Fruit fly (Drosophila melanogaster) whole organism, pupa: ENCODE results near the gene DCTN5-p25.

ENCODE experiments used
- CG10348 ChIP-seq: fragments of 200-800 bp; sonication (Bioruptor generic); IDR thresholded peaks from 2 replicates; pipeline ENCODE4 v1.3.6; 2022; ENCODE audit warnings: missing biosample characterization, missing genetic modification characterization
- CG12605 ChIP-seq: fragments of 200-800 bp; sonication (Bioruptor generic); IDR thresholded peaks from 2 replicates; pipeline ENCODE4 v1.3.6; 2022; ENCODE audit warnings: missing biosample characterization, missing genetic modification characterization
- CG13204 ChIP-seq: fragments of 200-800 bp; sonication (Bioruptor generic); optimal IDR thresholded peaks from 2 replicates; lab custom pipeline; 2018; ENCODE audit warnings: missing biosample characterization, mild to moderate bottlenecking, missing genetic modification characterization, moderate library complexity
- CG14655 ChIP-seq: fragments of 200-800 bp; sonication (Bioruptor generic); optimal IDR thresholded peaks from 3 replicates; lab custom pipeline; 2017; ENCODE audit warnings: mild to moderate bottlenecking, missing biosample characterization, missing genetic modification reagents, missing genetic modification characterization
- CG15710 ChIP-seq: fragments of 200-800 bp; sonication (Bioruptor generic); optimal IDR thresholded peaks from 2 replicates; lab custom pipeline; 2018; ENCODE audit warnings: missing biosample characterization, mild to moderate bottlenecking, missing genetic modification characterization, moderate library complexity
- CG17806 ChIP-seq: fragments of 200-800 bp; sonication (Bioruptor generic); optimal IDR thresholded peaks from 2 replicates; lab custom pipeline; 2018; ENCODE audit warnings: missing biosample characterization, mild to moderate bottlenecking, missing genetic modification characterization, moderate library complexity
- CG32121 ChIP-seq: fragments of 200-800 bp; sonication (Bioruptor generic); IDR thresholded peaks from 2 replicates; pipeline ENCODE4 v1.3.6; 2022; ENCODE audit warnings: missing biosample characterization, missing genetic modification characterization
- CG34367 ChIP-seq: fragments of 200-800 bp; sonication (Bioruptor generic); optimal IDR thresholded peaks from 2 replicates; lab custom pipeline; 2018; ENCODE audit warnings: missing biosample characterization, mild to moderate bottlenecking, missing genetic modification characterization
- CG4496 ChIP-seq: fragments of 200-800 bp; sonication (Bioruptor generic); IDR thresholded peaks from 3 replicates; pipeline ENCODE4 v1.3.6; 2022; ENCODE audit warnings: missing biosample characterization, missing genetic modification characterization
- CG8159 ChIP-seq: fragments of 200-800 bp; sonication (Bioruptor generic); optimal IDR thresholded peaks from 3 replicates; lab custom pipeline; 2018; ENCODE audit warnings: missing biosample characterization, mild to moderate bottlenecking, missing genetic modification characterization, moderate library complexity
- CG8301 ChIP-seq: fragments of 200-800 bp; sonication (Bioruptor generic); optimal IDR thresholded peaks from 2 replicates; lab custom pipeline; 2018; ENCODE audit warnings: missing biosample characterization, mild to moderate bottlenecking, missing genetic modification characterization
- CG9948 ChIP-seq: fragments of 200-800 bp; sonication (Bioruptor generic); optimal IDR thresholded peaks from 2 replicates; lab custom pipeline; 2018; ENCODE audit warnings: missing biosample characterization, mild to moderate bottlenecking, missing genetic modification characterization, moderate library complexity
- D1 ChIP-seq: fragments of 200-800 bp; sonication (Bioruptor generic); optimal IDR thresholded peaks from 2 replicates; lab custom pipeline; 2018; ENCODE audit warnings: missing biosample characterization, mild to moderate bottlenecking, missing genetic modification characterization, moderate library complexity
- EcR ChIP-seq: fragments of 200-800 bp; sonication (Bioruptor generic); optimal IDR thresholded peaks from 3 replicates; lab custom pipeline; 2019; ENCODE audit warnings: missing biosample characterization, missing genetic modification characterization, mild to moderate bottlenecking, moderate library complexity, missing genetic modification reagents
- Ets98B ChIP-seq: fragments of 200-800 bp; sonication (Bioruptor generic); IDR thresholded peaks from 2 replicates; pipeline ENCODE4 v1.3.6; 2022; ENCODE audit warnings: missing biosample characterization, missing genetic modification characterization
- Pif1A ChIP-seq: fragments of 200-800 bp; sonication (Bioruptor generic); optimal IDR thresholded peaks from 3 replicates; lab custom pipeline; 2016; ENCODE audit warnings: missing biosample characterization, missing genetic modification characterization
- Pif1B ChIP-seq: fragments of 200-800 bp; sonication (Bioruptor generic); optimal IDR thresholded peaks from 3 replicates; lab custom pipeline; 2016; ENCODE audit warnings: missing biosample characterization, missing genetic modification characterization
- Snoo ChIP-seq: fragments of 200-800 bp; sonication (Bioruptor generic); optimal IDR thresholded peaks from 3 replicates; lab custom pipeline; 2017; ENCODE audit warnings: missing biosample characterization, mild to moderate bottlenecking, missing genetic modification characterization, inconsistent platforms
- fd96Ca ChIP-seq: fragments of 200-800 bp; sonication (Bioruptor generic); IDR thresholded peaks from 3 replicates; pipeline ENCODE4 v1.3.6; 2022; ENCODE audit warnings: missing biosample characterization, missing genetic modification characterization
- gl ChIP-seq: fragments of 200-800 bp; sonication (Bioruptor generic); optimal IDR thresholded peaks from 2 replicates; lab custom pipeline; 2018; ENCODE audit warnings: missing biosample characterization, mild to moderate bottlenecking, missing genetic modification characterization
- rn ChIP-seq: fragments of 200-800 bp; sonication (Bioruptor generic); IDR thresholded peaks from 2 replicates; pipeline ENCODE4 v1.3.6; 2022; ENCODE audit warnings: missing biosample characterization, missing genetic modification characterization

DCTN5-p25 gene

dm6 chr2L:15005505-15005904 is at the start of gene DCTN5-p25:
DCTN5-p25 (plus strand) TSS chr2L:15005733.
- TF ChIP-seq CG10348 (GFP tag; lab: Robert Waterston, UW) (no peak), EcR (GFP tag; lab: Kevin White, UChicago) (no peak)

dm6 chr2L:14972133-14972532 is 33.4 kb upstream of the DCTN5-p25 start, which contains the start of gene side-II:
side-II (minus strand) TSS chr2L:14972300.
- no peak for TF ChIP-seq D1 (tag; lab: Kevin White, UChicago)
- TF ChIP-seq Ets98B (GFP tag; lab: Robert Waterston, UW): no peak
- TF ChIP-seq CG17806 (tag; lab: Kevin White, UChicago): no peak
- TF ChIP-seq rn (GFP tag; lab: Robert Waterston, UW): 0 out of 2 replicates have a peak, but pooled peaks have one; percentile 9
- TF ChIP-seq CG4496 (GFP tag; lab: Robert Waterston, UW): peak; percentile 62

dm6 chr2L:14972836-14973235 is 32.7 kb upstream of the DCTN5-p25 start:
- TF ChIP-seq CG34367 (tag; lab: Kevin White, UChicago) (no peak), CG4496 (GFP tag; lab: Robert Waterston, UW) (no peak), Snoo (no peak), gl (tag; lab: Kevin White, UChicago) (no peak), D1 (tag; lab: Kevin White, UChicago) (no peak), Pif1A (GFP tag; lab: Kevin White, UChicago) (no peak), CG13204 (GFP tag; lab: Kevin White, UChicago) (no peak), Ets98B (GFP tag; lab: Robert Waterston, UW) (no peak), CG9948 (tag; lab: Kevin White, UChicago) (no peak), CG8159 (tag; lab: Kevin White, UChicago) (no peak), EcR (GFP tag; lab: Kevin White, UChicago) (no peak), CG32121 (no peak), CG8301 (tag; lab: Kevin White, UChicago) (no peak), fd96Ca (GFP tag; lab: Robert Waterston, UW) (no peak), CG12605 (GFP tag; lab: Robert Waterston, UW) (no peak)

- TF ChIP-seq gl (tag; lab: Kevin White, UChicago) (no peak), CG13204 (GFP tag; lab: Kevin White, UChicago) (no peak)
These were observed 12.6 kb upstream of the DCTN5-p25 start for dm6 chr2L:14992889-14993288.

- peak; percentile 47 for TF ChIP-seq CG34367 (tag; lab: Kevin White, UChicago)
- peak; percentile 26; the same call in 1 of the 3 replicates for TF ChIP-seq CG4496 (GFP tag; lab: Robert Waterston, UW)
- no peak for TF ChIP-seq Ets98B (GFP tag; lab: Robert Waterston, UW)
- TF ChIP-seq CG8159 (tag; lab: Kevin White, UChicago): peak; percentile 74
- TF ChIP-seq rn (GFP tag; lab: Robert Waterston, UW): no peak
- peak; percentile 39 for TF ChIP-seq CG17806 (tag; lab: Kevin White, UChicago)
- TF ChIP-seq Snoo: no peak
- TF ChIP-seq gl (tag; lab: Kevin White, UChicago): no peak
- TF ChIP-seq CG14655 (GFP tag; lab: Kevin White, UChicago): peak; percentile 17
- no peak for TF ChIP-seq CG13204 (GFP tag; lab: Kevin White, UChicago)
- no peak for TF ChIP-seq fd96Ca (GFP tag; lab: Robert Waterston, UW)
- TF ChIP-seq CG15710: peak; percentile 73
- TF ChIP-seq CG9948 (tag; lab: Kevin White, UChicago): peak; percentile 62
- TF ChIP-seq Pif1B (GFP tag; lab: Kevin White, UChicago): peak; percentile 15
- TF ChIP-seq, all 21 proteins: peak for 8
These were observed 10.6 kb upstream of the DCTN5-p25 start for dm6 chr2L:14994834-14995506.

dm6 chr2L:14995594-14996463 is 9.7 kb upstream of the DCTN5-p25 start:
- TF ChIP-seq fd96Ca (GFP tag; lab: Robert Waterston, UW) (peak; percentile 90), gl (tag; lab: Kevin White, UChicago) (peak; percentile 90), EcR (GFP tag; lab: Kevin White, UChicago) (peak; percentile 82), CG15710 (peak; percentile 98), Snoo (peak; percentile 85), CG34367 (tag; lab: Kevin White, UChicago) (peak; percentile 94), CG12605 (GFP tag; lab: Robert Waterston, UW) (peak; percentile 89), Pif1A (GFP tag; lab: Kevin White, UChicago) (peak; percentile 88), rn (GFP tag; lab: Robert Waterston, UW) (peak; percentile 91), CG8301 (tag; lab: Kevin White, UChicago) (peak; percentile 91), D1 (tag; lab: Kevin White, UChicago) (peak; percentile 96), Ets98B (GFP tag; lab: Robert Waterston, UW) (peak; percentile 91), CG4496 (GFP tag; lab: Robert Waterston, UW) (peak; percentile 96), CG13204 (GFP tag; lab: Kevin White, UChicago) (peak; percentile 79), CG17806 (tag; lab: Kevin White, UChicago) (peak; percentile 97), CG14655 (GFP tag; lab: Kevin White, UChicago) (peak; percentile 91), CG32121 (peak; percentile 97), CG8159 (tag; lab: Kevin White, UChicago) (peak; percentile 98), CG10348 (GFP tag; lab: Robert Waterston, UW) (peak; percentile 74; the same call in 1 of the 2 replicates), Pif1B (GFP tag; lab: Kevin White, UChicago) (peak; percentile 92), CG9948 (tag; lab: Kevin White, UChicago) (peak; percentile 96)
